Worm (Caenorhabditis elegans): Measurements from ENCODE around the gene math-4.
"Not testable (repeated sequence)": the region's sequence is repeated elsewhere in the genome, so short reads cannot be mapped to it uniquely, and the experiment has no call there.

math-4 gene

DNA sequence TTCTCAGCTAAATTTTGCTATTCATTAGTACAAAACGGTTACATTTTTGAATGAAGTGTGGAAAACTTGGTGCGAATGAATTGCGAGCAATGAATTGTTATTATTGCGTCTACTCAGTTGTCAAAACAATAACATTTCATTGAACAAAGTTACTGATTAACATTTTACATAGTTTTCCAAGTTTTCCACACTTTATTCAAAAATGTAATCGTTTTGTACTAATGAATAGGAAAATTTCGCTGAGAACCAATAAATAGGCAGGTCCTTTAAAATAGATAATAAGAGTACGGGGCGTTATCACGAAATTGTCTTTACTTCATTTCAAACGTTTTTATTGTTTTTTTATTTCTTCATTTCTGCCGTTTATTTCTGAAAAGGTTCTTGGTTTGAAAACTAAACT lies at the start of gene math-4:
math-4 (minus strand) TSS at position 101 of the 400 bp plus-strand sequence.
- TF ChIP-seq die-1 (tag; optimal IDR thresholded peaks at IDR 0.05) (no peak), ceh-91 (GFP tag; IDR thresholded peaks at IDR 0.05) (no peak), F57A8.1 (GFP tag; optimal IDR thresholded peaks at IDR 0.05) (no peak), dpff-1 (tag; optimal IDR thresholded peaks at IDR 0.05) (no peak), let-526 (GFP tag; IDR thresholded peaks at IDR 0.05) (no peak), somi-1 (GFP tag; optimal IDR thresholded peaks at IDR 0.05) (no peak), F37B4.10 (GFP tag; IDR thresholded peaks at IDR 0.05) (no peak), let-607 (tag; optimal IDR thresholded peaks at IDR 0.05) (no peak), egl-18 (GFP tag; IDR thresholded peaks at IDR 0.05) (no peak), mel-28 (tag; optimal IDR thresholded peaks at IDR 0.05; ENCODE audit: borderline replicate concordance) (no peak), F22D6.2 (tag; optimal IDR thresholded peaks at IDR 0.05) (no peak), B0035.1 (tag; optimal IDR thresholded peaks at IDR 0.05) (no peak), sptf-2 (GFP tag; optimal IDR thresholded peaks at IDR 0.05) (no peak)

DNA sequence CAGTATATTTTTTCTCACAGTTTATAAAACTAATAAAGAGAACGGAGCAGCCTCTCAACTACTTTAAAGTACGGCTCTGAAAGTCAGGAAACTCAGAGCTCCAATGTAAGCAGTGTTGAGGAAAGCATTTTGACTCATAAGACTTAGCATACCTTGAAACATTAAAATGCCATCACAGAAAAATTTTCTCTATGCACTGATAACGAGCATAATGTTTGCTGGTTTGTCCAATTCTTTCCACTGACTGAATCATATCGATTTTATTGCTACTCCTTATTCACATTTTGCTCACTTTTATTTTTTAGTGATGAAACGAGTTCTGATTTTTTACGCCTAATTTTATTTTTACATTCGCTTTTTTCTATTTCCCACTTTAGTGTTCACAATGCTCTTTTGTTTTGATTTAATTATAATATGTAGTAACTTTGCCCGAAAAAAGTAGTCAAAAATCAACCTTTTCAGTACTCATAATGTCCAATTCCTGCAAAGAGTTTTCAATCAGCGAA lies 49.6 kb upstream of the math-4 start, which contains the start of gene math-39:
math-39 (plus strand) TSS at position 456 of the 506 bp plus-strand sequence.
- TF ChIP-seq nhr-80 (tag; optimal IDR thresholded peaks at IDR 0.05) (peak; percentile 24), ceh-40 (GFP tag; IDR thresholded peaks at IDR 0.05) (no peak)

- TF ChIP-seq pha-4 (tag; optimal IDR thresholded peaks at IDR 0.05) (no peak), nhr-80 (tag; optimal IDR thresholded peaks at IDR 0.05) (peak; percentile 48)
These were observed 47.9 kb upstream of the math-4 start, which contains the start of gene math-40 for ce11 chrII:1830182-1830682. math-40 (plus strand) TSS chrII:1830632.

ce11 chrII:1824329-1824728 lies 42.0 kb upstream of the math-4 start, which contains the start of gene math-41:
math-41 (plus strand) TSS chrII:1824629.
- TF ChIP-seq hsf-1, ztf-28, Y56A3A.18 (GFP tag; IDR thresholded peaks at IDR 0.05): not testable (repeated sequence)

ce11 chrII:1823597-1823996 lies 41.2 kb upstream of the math-4 start:
- peak; percentile 27 for TF ChIP-seq nhr-80 (tag; optimal IDR thresholded peaks at IDR 0.05)

DNA sequence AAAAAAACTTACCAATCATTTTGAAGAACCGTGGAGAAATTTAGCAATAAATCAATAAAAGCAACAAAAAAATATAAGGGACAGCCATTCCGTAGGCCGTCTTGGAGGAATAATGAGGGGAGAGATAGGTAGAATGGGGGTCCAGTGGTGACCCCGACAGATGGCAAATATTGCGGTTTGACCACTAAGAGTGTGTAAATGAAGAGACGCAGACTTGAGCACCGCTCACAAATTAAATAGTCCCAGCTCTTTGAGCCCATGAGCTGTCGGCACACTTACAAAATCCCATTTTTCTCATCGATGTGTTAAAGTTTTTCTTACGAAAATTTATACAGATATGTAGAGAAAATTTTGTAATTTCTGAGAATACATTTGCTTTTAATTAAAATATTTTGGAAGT lies 38.4 kb upstream of the math-4 start, which contains the start of gene fbxa-3:
fbxa-3 (minus strand) TSS at position 101 of the 400 bp plus-strand sequence.
- TF ChIP-seq rpc-1 (optimal IDR thresholded peaks at IDR 0.05): no peak
- no peak for TF ChIP-seq rpc-1 (tag; optimal IDR thresholded peaks at IDR 0.05)
- no peak for TF ChIP-seq rec-8 (tag; optimal IDR thresholded peaks at IDR 0.05)
- no peak for TF ChIP-seq ztf-6 (GFP tag; IDR thresholded peaks at IDR 0.05)
- no peak for TF ChIP-seq unc-130 (GFP tag; optimal IDR thresholded peaks at IDR 0.05)
- no peak for TF ChIP-seq T26A5.8 (tag; optimal IDR thresholded peaks at IDR 0.05)
- no peak for TF ChIP-seq nfyb-1 (GFP tag; IDR thresholded peaks at IDR 0.05)
- no peak for TF ChIP-seq ceh-100 (GFP tag; IDR thresholded peaks at IDR 0.05)
- no peak for TF ChIP-seq atf-7 (tag; optimal IDR thresholded peaks at IDR 0.05)
- TF ChIP-seq nhr-90 (tag; optimal IDR thresholded peaks at IDR 0.05): no peak
- no peak for TF ChIP-seq madf-3 (GFP tag; IDR thresholded peaks at IDR 0.05)
- TF ChIP-seq B0035.1 (tag; optimal IDR thresholded peaks at IDR 0.05): no peak
- TF ChIP-seq aptf-2 (GFP tag; conservative IDR thresholded peaks at IDR 0.05): no peak
- no peak for TF ChIP-seq nhr-27 (tag; optimal IDR thresholded peaks at IDR 0.05)
- TF ChIP-seq attf-5 (GFP tag; optimal IDR thresholded peaks at IDR 0.05): no peak
- no peak for TF ChIP-seq F57C9.4 (tag; optimal IDR thresholded peaks at IDR 0.05)
- no peak for TF ChIP-seq D2030.7 (GFP tag; IDR thresholded peaks at IDR 0.05)
- TF ChIP-seq efl-1 (GFP tag; optimal IDR thresholded peaks at IDR 0.05): no peak
- TF ChIP-seq ceh-79 (tag; optimal IDR thresholded peaks at IDR 0.05): no peak

Data from whole organism, young adult.